Worm (Caenorhabditis elegans): ENCODE results near the gene C04E12.2.

DNA sequence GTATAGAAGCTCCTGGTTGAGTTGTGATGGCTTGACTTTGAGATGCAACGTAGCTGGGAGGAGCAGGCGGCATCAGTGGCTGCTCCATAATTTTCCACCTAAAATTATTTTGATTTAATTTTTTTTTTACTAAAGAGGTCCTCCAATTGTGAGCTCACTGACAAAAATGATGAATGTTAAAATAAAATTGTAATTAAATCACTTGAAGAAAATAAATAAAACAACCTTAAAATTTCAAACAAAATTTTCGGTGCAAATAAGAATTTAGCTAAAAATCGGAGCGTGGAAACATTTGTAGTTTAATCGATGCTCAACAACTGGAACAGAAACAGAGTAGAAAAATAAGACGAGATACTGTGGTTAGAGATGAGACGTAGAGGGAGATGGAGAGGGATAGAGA, 10.8 kb upstream of the C04E12.2 start, which contains the start of gene scrm-3:
- TF ChIP-seq fkh-10 (GFP tag; optimal IDR thresholded peaks at IDR 0.05), result no peak
- TF ChIP-seq hlh-8 (tag; optimal IDR thresholded peaks at IDR 0.05), result no peak
- TF ChIP-seq dmd-4 (tag; optimal IDR thresholded peaks at IDR 0.05; ENCODE audit: borderline replicate concordance), result no peak
- no peak for TF ChIP-seq T23F11.4 (GFP tag; optimal IDR thresholded peaks at IDR 0.05)
- TF ChIP-seq F13H6.1 (tag; optimal IDR thresholded peaks at IDR 0.05), result no peak
- TF ChIP-seq ceh-18 (tag; optimal IDR thresholded peaks at IDR 0.05), result no peak
- no peak for TF ChIP-seq ttx-3 (tag; optimal IDR thresholded peaks at IDR 0.05)
- no peak for TF ChIP-seq ceh-34 (tag; optimal IDR thresholded peaks at IDR 0.05)
- TF ChIP-seq ama-1 (optimal IDR thresholded peaks at IDR 0.05), result no peak
- TF ChIP-seq K09A11.1 (tag; optimal IDR thresholded peaks at IDR 0.05; ENCODE audit: insufficient read depth), result no peak
- TF ChIP-seq dve-1 (tag; optimal IDR thresholded peaks at IDR 0.05), result no peak
